Worm (Caenorhabditis elegans) whole organism, L3 larva: ENCODE data around the gene T05A8.11.

Experiments used
- R02D3.7 ChIP-seq: fragments of 150-350 bp; optimal IDR thresholded peaks from 2 replicates; lab custom pipeline; 2014; ENCODE audit warnings: missing biosample characterization, missing genetic modification characterization
- ZK546.5 ChIP-seq: sonication (generic microtip); optimal IDR thresholded peaks from 2 replicates; lab custom pipeline; 2017; ENCODE audit warnings: missing biosample characterization, missing genetic modification characterization
- aly-2 ChIP-seq: fragments of 150-350 bp; optimal IDR thresholded peaks from 2 replicates; lab custom pipeline; 2014; ENCODE audit warnings: missing biosample characterization, missing genetic modification characterization
- ceh-16 ChIP-seq: sonication (generic microtip); optimal IDR thresholded peaks from 2 replicates; lab custom pipeline; 2017; ENCODE audit warnings: missing biosample characterization, missing genetic modification characterization
- ceh-82 ChIP-seq: fragments of 150-350 bp; optimal IDR thresholded peaks from 2 replicates; lab custom pipeline; 2014; ENCODE audit warnings: missing biosample characterization, missing genetic modification characterization
- ceh-9 ChIP-seq: sonication (generic microtip); optimal IDR thresholded peaks from 2 replicates; lab custom pipeline; 2018; ENCODE audit warnings: missing biosample characterization, missing genetic modification characterization
- daf-12 ChIP-seq: fragments of 150-350 bp; optimal IDR thresholded peaks from 2 replicates; lab custom pipeline; 2014; ENCODE audit warnings: missing biosample characterization, missing genetic modification reagents, missing genetic modification characterization
- egl-27 ChIP-seq: sonication (generic microtip); optimal IDR thresholded peaks from 4 replicates; lab custom pipeline; 2017; ENCODE audit warnings: missing biosample characterization, missing genetic modification reagents, missing genetic modification characterization
- elt-2 ChIP-seq: sonication (generic microtip); optimal IDR thresholded peaks from 2 replicates; lab custom pipeline; 2016; ENCODE audit warnings: missing genetic modification reagents, mild to moderate bottlenecking, missing genetic modification characterization, missing compliant biosample characterization
- elt-3 ChIP-seq, 3 experiments: fragments of 150-350 bp in 1 of 3; sonication (generic microtip) in 2 of 3; optimal IDR thresholded peaks; 2 replicates in 2 of 3; 4 replicates in 1 of 3; lab custom pipeline; 2014 to 2017; ENCODE audit warnings: missing biosample characterization in 3 of 3, missing genetic modification characterization in 3 of 3
- eor-1 ChIP-seq, 2 experiments: fragments of 150-350 bp; optimal IDR thresholded peaks; 2 replicates each; lab custom pipeline; 2014 to 2018; ENCODE audit warnings: missing biosample characterization in 2 of 2, missing genetic modification characterization in 2 of 2
- fkh-2 ChIP-seq: fragments of 150-350 bp; optimal IDR thresholded peaks from 2 replicates; lab custom pipeline; 2014; ENCODE audit warnings: missing biosample characterization, missing genetic modification reagents, missing genetic modification characterization
- fos-1 ChIP-seq: fragments of 150-350 bp; optimal IDR thresholded peaks from 2 replicates; lab custom pipeline; 2014; ENCODE audit warnings: missing biosample characterization, missing genetic modification characterization
- jun-1 ChIP-seq: fragments of 150-350 bp; optimal IDR thresholded peaks from 2 replicates; lab custom pipeline; 2014; ENCODE audit warnings: missing biosample characterization, missing genetic modification reagents, missing genetic modification characterization
- lin-15B ChIP-seq: fragments of 150-350 bp; optimal IDR thresholded peaks from 2 replicates; lab custom pipeline; 2014; ENCODE audit warnings: missing biosample characterization, missing genetic modification characterization
- lin-39 ChIP-seq: fragments of 150-350 bp; optimal IDR thresholded peaks from 2 replicates; lab custom pipeline; 2018; ENCODE audit warnings: missing biosample characterization, missing genetic modification reagents, missing genetic modification characterization
- lsy-12 ChIP-seq: sonication (generic microtip); optimal IDR thresholded peaks from 2 replicates; lab custom pipeline; 2016; ENCODE audit warnings: mild to moderate bottlenecking, missing genetic modification characterization, missing compliant biosample characterization
- mdl-1 ChIP-seq: fragments of 150-350 bp; optimal IDR thresholded peaks from 2 replicates; lab custom pipeline; 2014; ENCODE audit warnings: missing biosample characterization, missing genetic modification characterization
- nhr-11 ChIP-seq: fragments of 150-350 bp; optimal IDR thresholded peaks from 2 replicates; lab custom pipeline; 2014; ENCODE audit warnings: missing biosample characterization, missing genetic modification characterization
- nhr-23 ChIP-seq: fragments of 150-350 bp; optimal IDR thresholded peaks from 2 replicates; lab custom pipeline; 2014; ENCODE audit warnings: missing biosample characterization, missing genetic modification reagents, missing genetic modification characterization
- nhr-237 ChIP-seq: fragments of 150-350 bp; optimal IDR thresholded peaks from 2 replicates; lab custom pipeline; 2014; ENCODE audit warnings: missing biosample characterization, missing genetic modification characterization
- nhr-25 ChIP-seq: sonication (generic microtip); optimal IDR thresholded peaks from 2 replicates; lab custom pipeline; 2017; ENCODE audit warnings: missing biosample characterization, missing genetic modification characterization
- nhr-28 ChIP-seq: fragments of 150-350 bp; optimal IDR thresholded peaks from 2 replicates; lab custom pipeline; 2014; ENCODE audit warnings: missing biosample characterization, missing genetic modification characterization
- nhr-43 ChIP-seq: sonication (generic microtip); optimal IDR thresholded peaks from 2 replicates; lab custom pipeline; 2016; ENCODE audit warnings: mild to moderate bottlenecking, missing genetic modification characterization, missing compliant biosample characterization; ENCODE audit not compliant: poor library complexity, severe bottlenecking
- nhr-67 ChIP-seq: fragments of 150-350 bp; optimal IDR thresholded peaks from 2 replicates; lab custom pipeline; 2014; ENCODE audit warnings: missing biosample characterization, missing genetic modification characterization
- nhr-76 ChIP-seq: fragments of 150-350 bp; sonication (generic microtip); optimal IDR thresholded peaks from 5 replicates; lab custom pipeline; 2014; ENCODE audit warnings: missing biosample characterization, missing genetic modification characterization
- nhr-77 ChIP-seq: fragments of 150-350 bp; optimal IDR thresholded peaks from 2 replicates; lab custom pipeline; 2014; ENCODE audit warnings: missing biosample characterization, missing genetic modification characterization
- pqm-1 ChIP-seq: fragments of 150-350 bp; optimal IDR thresholded peaks from 2 replicates; lab custom pipeline; 2017; ENCODE audit warnings: missing biosample characterization, missing genetic modification characterization, inconsistent platforms
- sea-2 ChIP-seq: fragments of 150-350 bp; sonication (generic microtip); optimal IDR thresholded peaks from 4 replicates; lab custom pipeline; 2014; ENCODE audit warnings: missing biosample characterization, missing genetic modification reagents, missing genetic modification characterization
- skn-1 ChIP-seq: fragments of 150-350 bp; optimal IDR thresholded peaks from 2 replicates; lab custom pipeline; 2014; ENCODE audit warnings: missing biosample characterization, missing genetic modification characterization
- snpc-4 ChIP-seq: fragments of 150-350 bp; optimal IDR thresholded peaks from 2 replicates; lab custom pipeline; 2014; ENCODE audit warnings: missing biosample characterization, missing genetic modification characterization
- tbx-2 ChIP-seq: sonication (generic microtip); optimal IDR thresholded peaks from 2 replicates; lab custom pipeline; 2016; ENCODE audit warnings: mild to moderate bottlenecking, missing genetic modification characterization, missing compliant biosample characterization
- unc-39 ChIP-seq: sonication (generic microtip); optimal IDR thresholded peaks from 4 replicates; lab custom pipeline; 2017; ENCODE audit warnings: missing biosample characterization, missing genetic modification characterization
- unc-62 ChIP-seq: fragments of 150-350 bp; sonication (generic microtip); optimal IDR thresholded peaks from 4 replicates; lab custom pipeline; 2014; ENCODE audit warnings: missing biosample characterization, missing genetic modification reagents, missing genetic modification characterization
- zag-1 ChIP-seq: fragments of 150-350 bp; optimal IDR thresholded peaks from 2 replicates; lab custom pipeline; 2014; ENCODE audit warnings: missing biosample characterization, missing genetic modification characterization
- ztf-4 ChIP-seq: fragments of 150-350 bp; optimal IDR thresholded peaks from 2 replicates; lab custom pipeline; 2014; ENCODE audit warnings: missing biosample characterization, missing genetic modification characterization

T05A8.11 gene

ce11 chrII:2758476-2758875, 33.0 kb upstream of the T05A8.11 start, which contains the start of gene fbxb-107:
TSS of gene fbxb-107 (plus strand) at chrII:2758772.
- no peak for TF ChIP-seq pqm-1 (tag; lab: Kevin White, UChicago)
- TF ChIP-seq nhr-43 (tag; lab: Kevin White, UChicago), result no peak
- TF ChIP-seq ceh-9, result no peak
- TF ChIP-seq sea-2, result no peak
- no peak for TF ChIP-seq nhr-28 (tag; lab: Kevin White, UChicago)
- TF ChIP-seq nhr-76 (tag; lab: Kevin White, UChicago), result no peak
- TF ChIP-seq zag-1 (tag; lab: Kevin White, UChicago), result no peak
- TF ChIP-seq fkh-2 (tag; lab: Kevin White, UChicago), result no peak
- TF ChIP-seq elt-2 (tag; lab: Kevin White, UChicago), result no peak
- no peak for TF ChIP-seq elt-3 (tag; optimal IDR thresholded peaks at IDR 0.05; lab: Kevin White, UChicago)
- no peak for TF ChIP-seq unc-62 (GFP tag; lab: Kevin White, UChicago)
- TF ChIP-seq unc-39 (tag; lab: Kevin White, UChicago), result no peak
- TF ChIP-seq snpc-4, result no peak
- no peak for TF ChIP-seq ceh-82 (tag; lab: Kevin White, UChicago)

ce11 chrII:2757954-2758353, 32.5 kb upstream of the T05A8.11 start, which contains the start of gene F29A7.8:
TSS of gene F29A7.8 (minus strand) at chrII:2758054.
- no peak for TF ChIP-seq daf-12 (tag; lab: Kevin White, UChicago)
- TF ChIP-seq ztf-4 (tag; lab: Kevin White, UChicago), result no peak

- TF ChIP-seq fos-1 (tag; lab: Kevin White, UChicago) (no peak), nhr-67 (tag; lab: Kevin White, UChicago) (no peak), nhr-25 (tag; lab: Kevin White, UChicago) (no peak), skn-1 (no peak), ceh-9 (no peak), nhr-77 (tag; lab: Kevin White, UChicago) (no peak), ceh-82 (tag; lab: Kevin White, UChicago) (no peak), fkh-2 (tag; lab: Kevin White, UChicago) (no peak), lin-39 (tag; lab: Kevin White, UChicago) (no peak), jun-1 (tag; lab: Kevin White, UChicago) (no peak), egl-27 (tag; lab: Kevin White, UChicago) (no peak), nhr-43 (tag; lab: Kevin White, UChicago) (no peak), nhr-28 (tag; lab: Kevin White, UChicago) (no peak), unc-62 (GFP tag; lab: Kevin White, UChicago) (no peak), elt-2 (tag; lab: Kevin White, UChicago) (no peak), nhr-23 (tag; lab: Kevin White, UChicago) (no peak)
Measured at ce11 chrII:2756351-2756750, 30.9 kb upstream of the T05A8.11 start.

ce11 chrII:2754595-2754994, 29.1 kb upstream of the T05A8.11 start:
- TF ChIP-seq lsy-12 (no peak), ZK546.5 (no peak), nhr-76 (tag; lab: Kevin White, UChicago) (no peak), ceh-82 (tag; lab: Kevin White, UChicago) (no peak), unc-39 (tag; lab: Kevin White, UChicago) (no peak), nhr-28 (tag; lab: Kevin White, UChicago) (no peak), R02D3.7 (tag; lab: Kevin White, UChicago) (no peak), lin-15B (no peak), nhr-67 (tag; lab: Kevin White, UChicago) (no peak), nhr-237 (tag; lab: Kevin White, UChicago) (no peak), aly-2 (no peak), nhr-11 (tag; lab: Kevin White, UChicago) (no peak), tbx-2 (tag; lab: Kevin White, UChicago) (no peak), eor-1 (tag; optimal IDR thresholded peaks at IDR 0.05; lab: Kevin White, UChicago) (no peak)

- no peak for TF ChIP-seq snpc-4
- TF ChIP-seq fos-1 (tag; lab: Kevin White, UChicago), result no peak
- no peak for TF ChIP-seq nhr-43 (tag; lab: Kevin White, UChicago)
- no peak for TF ChIP-seq nhr-23 (tag; lab: Kevin White, UChicago)
- no peak for TF ChIP-seq ZK546.5
- no peak for TF ChIP-seq fkh-2 (tag; lab: Kevin White, UChicago)
- no peak for TF ChIP-seq lsy-12
- no peak for TF ChIP-seq mdl-1 (tag; lab: Kevin White, UChicago)
- TF ChIP-seq pqm-1 (tag; lab: Kevin White, UChicago), result no peak
- no peak for TF ChIP-seq ceh-16
- TF ChIP-seq aly-2, result no peak
- no peak for TF ChIP-seq skn-1
- no peak for TF ChIP-seq nhr-77 (tag; lab: Kevin White, UChicago)
- no peak for TF ChIP-seq egl-27 (tag; lab: Kevin White, UChicago)
Measured at ce11 chrII:2752999-2753398, 27.5 kb upstream of the T05A8.11 start, which contains the start of gene F29A7.3. TSS of gene F29A7.3 (plus strand) at chrII:2753299.
